Fruit fly (Drosophila melanogaster): ENCODE data around the gene Mco1.

DNA sequence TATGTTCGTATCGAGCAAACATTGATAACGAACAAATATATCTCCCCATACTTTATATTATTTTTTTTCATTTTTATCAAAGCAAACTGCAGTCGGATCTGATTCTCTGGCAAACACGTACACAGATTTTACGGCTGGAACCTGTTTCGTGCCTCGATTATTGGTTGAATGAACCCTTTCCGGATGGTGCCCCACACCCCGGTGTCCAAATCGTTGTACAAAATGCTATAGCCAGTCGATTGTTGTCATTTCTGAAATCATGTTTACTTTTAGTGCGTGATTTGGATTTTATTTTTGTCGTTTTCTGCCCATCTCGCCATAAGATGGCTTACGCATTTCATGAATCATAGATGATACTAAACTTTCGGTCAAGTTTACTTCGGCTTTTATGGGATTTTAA lies 41.5 kb downstream of the Mco1 start:
- no peak for TF ChIP-seq Myc (optimal IDR thresholded peaks at IDR 0.05)
- no peak for TF ChIP-seq h (optimal IDR thresholded peaks at IDR 0.05)
- TF ChIP-seq insv (optimal IDR thresholded peaks at IDR 0.05) = no peak
- no peak for TF ChIP-seq ttk (optimal IDR thresholded peaks at IDR 0.05)
- no peak for TF ChIP-seq psq (optimal IDR thresholded peaks at IDR 0.05)
- TF ChIP-seq Sin3A (optimal IDR thresholded peaks at IDR 0.05) = no peak
